Worm (Caenorhabditis elegans) whole organism, L3 larva: ENCODE measurements around the gene C09E8.6.
"Not testable (repeated sequence)": the region's sequence is repeated elsewhere in the genome, so short reads cannot be mapped to it uniquely, and the experiment has no call there.

Experiments used
- R02D3.7 ChIP-seq: fragments of 150-350 bp; optimal IDR thresholded peaks from 2 replicates; lab custom pipeline; 2014; ENCODE audit warnings: missing biosample characterization, missing genetic modification characterization
- ZK546.5 ChIP-seq: sonication (generic microtip); optimal IDR thresholded peaks from 2 replicates; lab custom pipeline; 2017; ENCODE audit warnings: missing biosample characterization, missing genetic modification characterization
- ama-1 ChIP-seq: fragments of 150-350 bp; optimal IDR thresholded peaks from 2 replicates; lab custom pipeline; 2018
- ceh-82 ChIP-seq: fragments of 150-350 bp; optimal IDR thresholded peaks from 2 replicates; lab custom pipeline; 2014; ENCODE audit warnings: missing biosample characterization, missing genetic modification characterization
- ceh-9 ChIP-seq: sonication (generic microtip); optimal IDR thresholded peaks from 2 replicates; lab custom pipeline; 2018; ENCODE audit warnings: missing biosample characterization, missing genetic modification characterization
- egl-27 ChIP-seq: sonication (generic microtip); optimal IDR thresholded peaks from 4 replicates; lab custom pipeline; 2017; ENCODE audit warnings: missing biosample characterization, missing genetic modification reagents, missing genetic modification characterization
- egl-5 ChIP-seq: fragments of 150-350 bp; optimal IDR thresholded peaks from 2 replicates; lab custom pipeline; 2017; ENCODE audit warnings: missing biosample characterization, missing genetic modification reagents, missing genetic modification characterization, inconsistent platforms
- elt-1 ChIP-seq: fragments of 150-350 bp; optimal IDR thresholded peaks from 2 replicates; lab custom pipeline; 2014; ENCODE audit warnings: missing biosample characterization, missing genetic modification characterization
- elt-2 ChIP-seq: sonication (generic microtip); optimal IDR thresholded peaks from 2 replicates; lab custom pipeline; 2016; ENCODE audit warnings: missing genetic modification reagents, mild to moderate bottlenecking, missing genetic modification characterization, missing compliant biosample characterization
- elt-3 ChIP-seq, 3 experiments: fragments of 150-350 bp in 1 of 3; sonication (generic microtip) in 2 of 3; optimal IDR thresholded peaks; 2 replicates in 2 of 3; 4 replicates in 1 of 3; lab custom pipeline; 2014 to 2017; ENCODE audit warnings: missing biosample characterization in 3 of 3, missing genetic modification characterization in 3 of 3
- eor-1 ChIP-seq, 2 experiments: fragments of 150-350 bp; optimal IDR thresholded peaks; 2 replicates each; lab custom pipeline; 2014 to 2018; ENCODE audit warnings: missing biosample characterization in 2 of 2, missing genetic modification characterization in 2 of 2
- fkh-10 ChIP-seq: sonication (generic microtip); optimal IDR thresholded peaks from 2 replicates; lab custom pipeline; 2017; ENCODE audit warnings: missing biosample characterization, missing genetic modification reagents, missing genetic modification characterization
- fos-1 ChIP-seq: fragments of 150-350 bp; optimal IDR thresholded peaks from 2 replicates; lab custom pipeline; 2014; ENCODE audit warnings: missing biosample characterization, missing genetic modification characterization
- hmg-11 ChIP-seq: sonication (generic microtip); optimal IDR thresholded peaks from 2 replicates; lab custom pipeline; 2016; ENCODE audit warnings: missing genetic modification characterization, missing compliant biosample characterization
- jun-1 ChIP-seq: fragments of 150-350 bp; optimal IDR thresholded peaks from 2 replicates; lab custom pipeline; 2014; ENCODE audit warnings: missing biosample characterization, missing genetic modification reagents, missing genetic modification characterization
- lin-15B ChIP-seq: fragments of 150-350 bp; optimal IDR thresholded peaks from 2 replicates; lab custom pipeline; 2014; ENCODE audit warnings: missing biosample characterization, missing genetic modification characterization
- lsy-12 ChIP-seq: sonication (generic microtip); optimal IDR thresholded peaks from 2 replicates; lab custom pipeline; 2016; ENCODE audit warnings: mild to moderate bottlenecking, missing genetic modification characterization, missing compliant biosample characterization
- mdl-1 ChIP-seq: fragments of 150-350 bp; optimal IDR thresholded peaks from 2 replicates; lab custom pipeline; 2014; ENCODE audit warnings: missing biosample characterization, missing genetic modification characterization
- mml-1 ChIP-seq: fragments of 150-350 bp; sonication (generic microtip); optimal IDR thresholded peaks from 3 replicates; lab custom pipeline; 2014; ENCODE audit warnings: missing biosample characterization, missing genetic modification characterization
- nfya-1 ChIP-seq: sonication (generic microtip); optimal IDR thresholded peaks from 2 replicates; lab custom pipeline; 2017; ENCODE audit warnings: missing genetic modification characterization, mild to moderate bottlenecking, missing compliant biosample characterization, antibody characterized with exemption, moderate library complexity; ENCODE audit not compliant: insufficient read depth
- nhr-11 ChIP-seq: fragments of 150-350 bp; optimal IDR thresholded peaks from 2 replicates; lab custom pipeline; 2014; ENCODE audit warnings: missing biosample characterization, missing genetic modification characterization
- nhr-12 ChIP-seq: fragments of 150-350 bp; optimal IDR thresholded peaks from 2 replicates; lab custom pipeline; 2014; ENCODE audit warnings: missing biosample characterization, missing genetic modification characterization
- nhr-23 ChIP-seq: fragments of 150-350 bp; optimal IDR thresholded peaks from 2 replicates; lab custom pipeline; 2014; ENCODE audit warnings: missing biosample characterization, missing genetic modification reagents, missing genetic modification characterization
- nhr-25 ChIP-seq: sonication (generic microtip); optimal IDR thresholded peaks from 2 replicates; lab custom pipeline; 2017; ENCODE audit warnings: missing biosample characterization, missing genetic modification characterization
- nhr-28 ChIP-seq: fragments of 150-350 bp; optimal IDR thresholded peaks from 2 replicates; lab custom pipeline; 2014; ENCODE audit warnings: missing biosample characterization, missing genetic modification characterization
- nhr-43 ChIP-seq: sonication (generic microtip); optimal IDR thresholded peaks from 2 replicates; lab custom pipeline; 2016; ENCODE audit warnings: mild to moderate bottlenecking, missing genetic modification characterization, missing compliant biosample characterization; ENCODE audit not compliant: poor library complexity, severe bottlenecking
- nhr-76 ChIP-seq: fragments of 150-350 bp; sonication (generic microtip); optimal IDR thresholded peaks from 5 replicates; lab custom pipeline; 2014; ENCODE audit warnings: missing biosample characterization, missing genetic modification characterization
- pha-4 ChIP-seq: fragments of 150-350 bp; optimal IDR thresholded peaks from 2 replicates; lab custom pipeline; 2014; ENCODE audit warnings: missing biosample characterization, missing genetic modification reagents, missing genetic modification characterization
- pqm-1 ChIP-seq: fragments of 150-350 bp; optimal IDR thresholded peaks from 2 replicates; lab custom pipeline; 2017; ENCODE audit warnings: missing biosample characterization, missing genetic modification characterization, inconsistent platforms
- snpc-4 ChIP-seq: fragments of 150-350 bp; optimal IDR thresholded peaks from 2 replicates; lab custom pipeline; 2014; ENCODE audit warnings: missing biosample characterization, missing genetic modification characterization
- unc-62 ChIP-seq: fragments of 150-350 bp; sonication (generic microtip); optimal IDR thresholded peaks from 4 replicates; lab custom pipeline; 2014; ENCODE audit warnings: missing biosample characterization, missing genetic modification reagents, missing genetic modification characterization
- ztf-11 ChIP-seq: fragments of 150-350 bp; optimal IDR thresholded peaks from 2 replicates; lab custom pipeline; 2014; ENCODE audit warnings: missing biosample characterization, missing genetic modification characterization
- ztf-4 ChIP-seq: fragments of 150-350 bp; optimal IDR thresholded peaks from 2 replicates; lab custom pipeline; 2014; ENCODE audit warnings: missing biosample characterization, missing genetic modification characterization

C09E8.6 gene

ce11 chrII:521720-522119 lies 34.6 kb upstream of the C09E8.6 start:
- TF ChIP-seq ztf-11 = no peak
- peak; percentile 82 for TF ChIP-seq pqm-1
- peak; percentile 7 for TF ChIP-seq pha-4 (tag; lab: Kevin White, UChicago)
- peak; percentile 83 for TF ChIP-seq elt-2 (tag; lab: Kevin White, UChicago)

ce11 chrII:522302-522701 lies 34.0 kb upstream of the C09E8.6 start, which contains the start of gene slc-36.2:
TSS of gene slc-36.2 (plus strand) at chrII:522602.
- no peak for TF ChIP-seq ceh-82

ce11 chrII:526375-526774 lies 29.9 kb upstream of the C09E8.6 start, which contains the start of gene lgc-34:
TSS of gene lgc-34 (plus strand) at chrII:526574.
- TF ChIP-seq R02D3.7 = no peak
- TF ChIP-seq lin-15B (tag; lab: Kevin White, UChicago) = no peak
- TF ChIP-seq mdl-1 = no peak
- TF ChIP-seq elt-3 (tag; optimal IDR thresholded peaks at IDR 0.05; lab: Kevin White, UChicago) = no peak
- TF ChIP-seq mml-1 = no peak
- TF ChIP-seq eor-1 (tag; optimal IDR thresholded peaks at IDR 0.05; lab: Kevin White, UChicago) = no peak
- TF ChIP-seq unc-62 (GFP tag; lab: Kevin White, UChicago) = no peak
- no peak for TF ChIP-seq ztf-11

- TF ChIP-seq fos-1, lin-15B, egl-27 (tag; lab: Kevin White, UChicago): not testable (repeated sequence)
These were observed 21.1 kb upstream of the C09E8.6 start, which contains the start of gene T27A1.3 for ce11 chrII:535226-535625. TSS of gene T27A1.3 (plus strand) at chrII:535526.

- no peak for TF ChIP-seq elt-1
- no peak for TF ChIP-seq mdl-1
- no peak for TF ChIP-seq nhr-12 (tag; lab: Kevin White, UChicago)
- no peak for TF ChIP-seq snpc-4
- no peak for TF ChIP-seq lsy-12 (tag; lab: Kevin White, UChicago)
- TF ChIP-seq nhr-11 (tag; lab: Kevin White, UChicago) = no peak
- TF ChIP-seq ZK546.5 (tag; lab: Kevin White, UChicago) = no peak
- TF ChIP-seq hmg-11 (tag; lab: Kevin White, UChicago) = no peak
- no peak for TF ChIP-seq ama-1 (lab: Kevin White, UChicago)
- TF ChIP-seq jun-1 = no peak
- TF ChIP-seq nhr-28 = no peak
- TF ChIP-seq lin-15B (tag; lab: Kevin White, UChicago) = no peak
- TF ChIP-seq egl-5 (tag; lab: Kevin White, UChicago) = no peak
- no peak for TF ChIP-seq unc-62 (GFP tag; lab: Kevin White, UChicago)
- TF ChIP-seq pqm-1 = no peak
- TF ChIP-seq nhr-76 (tag; lab: Kevin White, UChicago) = no peak
- TF ChIP-seq ceh-9 (tag; lab: Kevin White, UChicago) = no peak
- TF ChIP-seq R02D3.7 = no peak
- TF ChIP-seq elt-3 (tag; optimal IDR thresholded peaks at IDR 0.05; lab: Kevin White, UChicago) = no peak
These were observed 19.5 kb upstream of the C09E8.6 start, which contains the start of gene T27A1.2 for ce11 chrII:536775-537174. TSS of gene T27A1.2 (minus strand) at chrII:536875.

ce11 chrII:542416-542815 lies 13.9 kb upstream of the C09E8.6 start:
- TF ChIP-seq unc-62 (GFP tag; lab: Kevin White, UChicago) (peak; percentile 5), snpc-4 (no peak), elt-2 (tag; lab: Kevin White, UChicago) (no peak), nhr-28 (no peak), elt-3 (tag; optimal IDR thresholded peaks at IDR 0.05; lab: Kevin White, UChicago) (peak in 1 of 3 experiments; percentile 8), lin-15B (tag; lab: Kevin White, UChicago) (no peak), fkh-10 (GFP tag; lab: Kevin White, UChicago) (no peak), ztf-4 (no peak), eor-1 (tag; optimal IDR thresholded peaks at IDR 0.05; lab: Kevin White, UChicago) (no peak), nhr-11 (tag; lab: Kevin White, UChicago) (no peak), nhr-43 (peak; percentile 58), ztf-11 (no peak), nhr-23 (tag; lab: Kevin White, UChicago) (peak; percentile 60), nhr-25 (no peak), nfya-1 (tag; lab: Kevin White, UChicago) (peak; percentile 6), ama-1 (lab: Kevin White, UChicago) (peak; percentile 9), egl-27 (tag; lab: Kevin White, UChicago) (no peak)
